Fruit fly (Drosophila melanogaster) whole organism, embryonic: ENCODE data around the gene Ugt49B2.

Experiments
- Blimp-1 ChIP-seq: fragments of 200-800 bp; sonication (Bioruptor generic); optimal IDR thresholded peaks from 3 replicates; lab custom pipeline; 2018; ENCODE audit warnings: missing biosample characterization, missing genetic modification characterization, mild to moderate bottlenecking, moderate library complexity, missing genetic modification reagents
- CG10209 ChIP-seq: fragments of 200-800 bp; sonication (Bioruptor generic); optimal IDR thresholded peaks from 3 replicates; lab custom pipeline; 2017; ENCODE audit warnings: missing biosample characterization, mild to moderate bottlenecking, missing genetic modification characterization, missing genetic modification reagents
- CG10431 ChIP-seq: fragments of 200-800 bp; sonication (Bioruptor generic); optimal IDR thresholded peaks from 3 replicates; lab custom pipeline; 2018; ENCODE audit warnings: missing biosample characterization, mild to moderate bottlenecking, missing genetic modification characterization
- CG10654 ChIP-seq: fragments of 200-800 bp; sonication (Bioruptor generic); optimal IDR thresholded peaks from 2 replicates; lab custom pipeline; 2016; ENCODE audit warnings: missing biosample characterization, missing genetic modification characterization
- CG11723 ChIP-seq: fragments of 200-800 bp; sonication (Bioruptor generic); optimal IDR thresholded peaks from 2 replicates; lab custom pipeline; 2017; ENCODE audit warnings: missing biosample characterization, mild to moderate bottlenecking, missing genetic modification characterization
- CG12071 ChIP-seq: fragments of 200-800 bp; sonication (Bioruptor generic); optimal IDR thresholded peaks from 3 replicates; lab custom pipeline; 2018; ENCODE audit warnings: missing biosample characterization, mild to moderate bottlenecking, missing genetic modification characterization
- CG12659 ChIP-seq: fragments of 200-800 bp; sonication (Bioruptor generic); optimal IDR thresholded peaks from 3 replicates; lab custom pipeline; 2017; ENCODE audit warnings: mild to moderate bottlenecking, missing biosample characterization, missing genetic modification reagents, missing genetic modification characterization
- CG13123 ChIP-seq: fragments of 200-800 bp; sonication (Bioruptor generic); optimal IDR thresholded peaks from 2 replicates; lab custom pipeline; 2016; ENCODE audit warnings: missing biosample characterization, missing genetic modification characterization
- CG15011 ChIP-seq: fragments of 200-800 bp; sonication (Bioruptor generic); optimal IDR thresholded peaks from 3 replicates; lab custom pipeline; 2018; ENCODE audit warnings: missing biosample characterization, mild to moderate bottlenecking, missing genetic modification characterization
- CG15073 ChIP-seq: fragments of 200-800 bp; sonication (Bioruptor generic); optimal IDR thresholded peaks from 2 replicates; lab custom pipeline; 2016; ENCODE audit warnings: missing biosample characterization, missing genetic modification characterization
- CG1603 ChIP-seq: fragments of 200-800 bp; sonication (Bioruptor generic); optimal IDR thresholded peaks from 2 replicates; lab custom pipeline; 2019; ENCODE audit warnings: missing biosample characterization, mild to moderate bottlenecking, missing genetic modification characterization, moderate library complexity
- CG1832 ChIP-seq: fragments of 200-800 bp; sonication (Bioruptor generic); optimal IDR thresholded peaks from 2 replicates; lab custom pipeline; 2017; ENCODE audit warnings: missing biosample characterization, mild to moderate bottlenecking, missing genetic modification characterization, inconsistent platforms
- CG2129 ChIP-seq: fragments of 200-800 bp; sonication (Bioruptor generic); IDR thresholded peaks from 2 replicates; pipeline ENCODE4 v1.3.6; 2022; ENCODE audit warnings: missing biosample characterization, missing genetic modification characterization; ENCODE audit not compliant: partially characterized antibody
- CG2199 ChIP-seq: fragments of 200-800 bp; sonication (Bioruptor generic); IDR thresholded peaks from 3 replicates; pipeline ENCODE4 v1.3.6; 2022; ENCODE audit warnings: missing biosample characterization, missing genetic modification characterization
- CG2712 ChIP-seq: fragments of 200-800 bp; optimal IDR thresholded peaks from 3 replicates; lab custom pipeline; 2019; ENCODE audit warnings: missing biosample characterization, mild to moderate bottlenecking, missing genetic modification characterization, moderate library complexity
- CG31224 ChIP-seq: fragments of 200-800 bp; sonication (Bioruptor generic); IDR thresholded peaks from 2 replicates; pipeline ENCODE4 v1.3.6; 2022; ENCODE audit warnings: missing biosample characterization, missing genetic modification characterization
- CG5245 ChIP-seq: fragments of 200-800 bp; sonication (Bioruptor generic); optimal IDR thresholded peaks from 3 replicates; lab custom pipeline; 2016; ENCODE audit warnings: missing biosample characterization, missing genetic modification characterization
- CG5953 ChIP-seq: fragments of 200-800 bp; sonication (Bioruptor generic); IDR thresholded peaks from 2 replicates; pipeline ENCODE4 v1.3.6; 2022; ENCODE audit warnings: missing biosample characterization, missing genetic modification characterization
- CG6854 ChIP-seq: fragments of 200-800 bp; sonication (Bioruptor generic); optimal IDR thresholded peaks from 3 replicates; lab custom pipeline; 2017; ENCODE audit warnings: missing biosample characterization, mild to moderate bottlenecking, missing genetic modification characterization
- CG7839 ChIP-seq: fragments of 200-800 bp; sonication (Bioruptor generic); optimal IDR thresholded peaks from 3 replicates; lab custom pipeline; 2018; ENCODE audit warnings: missing biosample characterization, mild to moderate bottlenecking, missing genetic modification characterization, moderate library complexity
- CG7928 ChIP-seq: fragments of 200-800 bp; sonication (Bioruptor generic); optimal IDR thresholded peaks from 2 replicates; lab custom pipeline; 2017; ENCODE audit warnings: missing biosample characterization, mild to moderate bottlenecking, missing genetic modification characterization
- CG8478 ChIP-seq: fragments of >200 bp; optimal IDR thresholded peaks from 2 replicates; lab custom pipeline; 2018
- CrebB ChIP-seq: fragments of 200-800 bp; sonication (Bioruptor generic); optimal IDR thresholded peaks from 3 replicates; lab custom pipeline; 2018; ENCODE audit warnings: missing biosample characterization, mild to moderate bottlenecking, missing genetic modification characterization
- Dll ChIP-seq: fragments of 200-800 bp; sonication (Bioruptor generic); IDR thresholded peaks from 4 replicates; pipeline ENCODE4 v1.3.6; 2022; ENCODE audit warnings: missing biosample characterization, missing genetic modification characterization; ENCODE audit not compliant: partially characterized antibody
- H2.0 ChIP-seq: fragments of 200-800 bp; sonication (Bioruptor generic); IDR thresholded peaks from 2 replicates; pipeline ENCODE4 v1.3.6; 2022; ENCODE audit warnings: missing biosample characterization, missing genetic modification characterization
- Hr3 ChIP-seq: fragments of 200-800 bp; sonication (Bioruptor generic); optimal IDR thresholded peaks from 3 replicates; lab custom pipeline; 2016; ENCODE audit warnings: missing biosample characterization, missing genetic modification characterization
- Hsf ChIP-seq: fragments of 200-800 bp; sonication (Bioruptor generic); optimal IDR thresholded peaks from 3 replicates; lab custom pipeline; 2016; ENCODE audit warnings: missing biosample characterization, missing genetic modification characterization
- Jarid2 ChIP-seq: fragments of 200-800 bp; sonication (Bioruptor generic); optimal IDR thresholded peaks from 3 replicates; lab custom pipeline; 2017; ENCODE audit warnings: mild to moderate bottlenecking, missing biosample characterization, missing genetic modification reagents, missing genetic modification characterization
- PHDP ChIP-seq: fragments of 200-800 bp; sonication (Bioruptor generic); optimal IDR thresholded peaks from 3 replicates; lab custom pipeline; 2018; ENCODE audit warnings: missing biosample characterization, mild to moderate bottlenecking, missing genetic modification characterization, moderate library complexity
- Ravus ChIP-seq: fragments of 200-800 bp; sonication (Bioruptor generic); IDR thresholded peaks from 2 replicates; pipeline ENCODE4 v1.3.6; 2022; ENCODE audit warnings: missing biosample characterization, missing genetic modification characterization
- Six4 ChIP-seq: fragments of 200-800 bp; sonication (Bioruptor generic); optimal IDR thresholded peaks from 2 replicates; lab custom pipeline; 2016; ENCODE audit warnings: missing biosample characterization, missing genetic modification characterization
- TFAM ChIP-seq: fragments of 200-800 bp; sonication (Bioruptor generic); optimal IDR thresholded peaks from 2 replicates; lab custom pipeline; 2017; ENCODE audit warnings: missing biosample characterization, missing genetic modification characterization, inconsistent platforms
- Usf ChIP-seq: fragments of 200-800 bp; sonication (Bioruptor generic); optimal IDR thresholded peaks from 2 replicates; lab custom pipeline; 2017; ENCODE audit warnings: missing genotype, missing biosample characterization, missing genetic modification characterization
- ase ChIP-seq: fragments of 200-800 bp; sonication (Bioruptor generic); IDR thresholded peaks from 3 replicates; pipeline ENCODE4 v1.3.6; 2022; ENCODE audit warnings: missing biosample characterization, missing genetic modification characterization
- dimm ChIP-seq: fragments of 200-800 bp; sonication (Bioruptor generic); IDR thresholded peaks from 2 replicates; pipeline ENCODE4 v1.3.6; 2022; ENCODE audit warnings: missing biosample characterization, missing genetic modification characterization
- dmrt11E ChIP-seq: fragments of 200-800 bp; sonication (Bioruptor generic); optimal IDR thresholded peaks from 3 replicates; lab custom pipeline; 2018; ENCODE audit warnings: missing biosample characterization, mild to moderate bottlenecking, missing genetic modification characterization, moderate library complexity
- fd96Cb ChIP-seq: fragments of 200-800 bp; sonication (Bioruptor generic); optimal IDR thresholded peaks from 2 replicates; lab custom pipeline; 2018; ENCODE audit warnings: missing biosample characterization, mild to moderate bottlenecking, missing genetic modification characterization, moderate library complexity
- fru ChIP-seq: fragments of >200 bp; optimal IDR thresholded peaks from 2 replicates; lab custom pipeline; 2017
- ftz-f1 ChIP-seq: fragments of 200-800 bp; sonication (Bioruptor generic); optimal IDR thresholded peaks from 2 replicates; lab custom pipeline; 2016; ENCODE audit warnings: missing biosample characterization, missing genetic modification characterization
- jing ChIP-seq: fragments of 200-800 bp; sonication (Bioruptor generic); optimal IDR thresholded peaks from 2 replicates; lab custom pipeline; 2018; ENCODE audit warnings: missing biosample characterization, mild to moderate bottlenecking, missing genetic modification characterization
- nerfin-1 ChIP-seq: fragments of 200-800 bp; sonication (Bioruptor generic); optimal IDR thresholded peaks from 3 replicates; lab custom pipeline; 2019; ENCODE audit warnings: missing biosample characterization, mild to moderate bottlenecking, missing genetic modification characterization, moderate library complexity
- pnt ChIP-seq: fragments of 200-800 bp; sonication (Bioruptor generic); optimal IDR thresholded peaks from 3 replicates; lab custom pipeline; 2016; ENCODE audit warnings: missing biosample characterization, missing genetic modification characterization
- sc ChIP-seq, 3 experiments: fragments of >200 bp in 2 of 3; fragments of 200-800 bp in 1 of 3; sonication (Bioruptor generic) in 1 of 3; optimal IDR thresholded peaks; 2 replicates in 2 of 3; 3 replicates in 1 of 3; lab custom pipeline; 2017; ENCODE audit warnings: mild to moderate bottlenecking in 1 of 3, missing biosample characterization in 1 of 3, missing genetic modification characterization in 1 of 3, missing genetic modification reagents in 1 of 3
- slbo ChIP-seq: fragments of 200-800 bp; sonication (Bioruptor generic); IDR thresholded peaks from 2 replicates; pipeline ENCODE4 v1.3.6; 2022; ENCODE audit warnings: missing biosample characterization, missing genetic modification characterization
- sna ChIP-seq: fragments of 200-800 bp; sonication (Bioruptor generic); IDR thresholded peaks from 2 replicates; pipeline ENCODE4 v1.3.6; 2022; ENCODE audit warnings: missing biosample characterization, missing genetic modification characterization; ENCODE audit not compliant: partially characterized antibody
- sob ChIP-seq: fragments of 200-800 bp; sonication (Bioruptor generic); IDR thresholded peaks from 2 replicates; pipeline ENCODE4 v1.3.6; 2022; ENCODE audit warnings: missing biosample characterization, missing genetic modification characterization
- sr ChIP-seq: fragments of 200-800 bp; sonication (Bioruptor generic); IDR thresholded peaks from 3 replicates; pipeline ENCODE4 v1.3.6; 2022; ENCODE audit warnings: missing biosample characterization, missing genetic modification characterization
- tgo ChIP-seq: fragments of 200-800 bp; sonication (Bioruptor generic); IDR thresholded peaks from 3 replicates; pipeline ENCODE4 v1.3.6; 2022; ENCODE audit warnings: missing biosample characterization, missing genetic modification characterization
- wek ChIP-seq: fragments of 200-800 bp; sonication (Bioruptor generic); optimal IDR thresholded peaks from 3 replicates; lab custom pipeline; 2018; ENCODE audit warnings: missing biosample characterization, mild to moderate bottlenecking, missing genetic modification characterization, moderate library complexity
- zfh1 ChIP-seq: fragments of 200-800 bp; sonication (Bioruptor generic); IDR thresholded peaks from 3 replicates; pipeline ENCODE4 v1.3.6; 2022; ENCODE audit warnings: missing biosample characterization, missing genetic modification characterization

Gene Ugt49B2

dm6 chr3R:21376859-21377607, 22.5 kb downstream of the Ugt49B2 start (continued):
- TF ChIP-seq Blimp-1 (GFP tag; lab: Kevin White, UChicago) (no peak), zfh1 (GFP tag; lab: Robert Waterston, UW) (0 out of 3 replicates have a peak, but pooled peaks have one; percentile 5), wek (no peak), Dll (GFP tag; lab: Robert Waterston, UW) (peak; percentile 91), pnt (GFP tag; lab: Kevin White, UChicago) (no peak), CG7928 (GFP tag; lab: Kevin White, UChicago) (no peak), CG2129 (GFP tag; lab: Robert Waterston, UW) (peak; percentile 67), tgo (GFP tag; lab: Robert Waterston, UW) (no peak), CG5245 (GFP tag; lab: Kevin White, UChicago) (no peak), sc (optimal IDR thresholded peaks at IDR 0.05; lab: Kevin White, UChicago) (no peak), sc (GFP tag; optimal IDR thresholded peaks at IDR 0.05; lab: Kevin White, UChicago) (no peak), sna (GFP tag; lab: Robert Waterston, UW) (peak; percentile 86), CG15073 (GFP tag; lab: Kevin White, UChicago) (no peak), fru (lab: Kevin White, UChicago) (no peak), CG15011 (GFP tag; lab: Kevin White, UChicago) (no peak), CG10654 (GFP tag; lab: Kevin White, UChicago) (no peak), fd96Cb (tag; lab: Kevin White, UChicago) (no peak), Hr3 (GFP tag; lab: Kevin White, UChicago) (no peak), Ravus (GFP tag; lab: Robert Waterston, UW) (no peak), nerfin-1 (tag; lab: Kevin White, UChicago) (no peak), Six4 (GFP tag; lab: Kevin White, UChicago) (no peak), jing (GFP tag; lab: Kevin White, UChicago) (no peak), CG6854 (no peak), TFAM (GFP tag; lab: Kevin White, UChicago) (no peak), CrebB (tag; lab: Kevin White, UChicago) (peak; percentile 5), CG12659 (GFP tag; lab: Kevin White, UChicago) (peak; percentile 47), sob (GFP tag; lab: Robert Waterston, UW) (no peak), sr (GFP tag; lab: Robert Waterston, UW) (no peak), Jarid2 (GFP tag; lab: Kevin White, UChicago) (peak; percentile 41), CG13123 (GFP tag; lab: Kevin White, UChicago) (no peak), CG2199 (no peak), ase (GFP tag; lab: Robert Waterston, UW) (no peak), H2.0 (GFP tag; lab: Robert Waterston, UW) (no peak), CG5953 (GFP tag; lab: Robert Waterston, UW) (no peak), slbo (GFP tag; lab: Robert Waterston, UW) (peak; percentile 9; the same call in 1 of the 2 replicates), Usf (GFP tag; lab: Kevin White, UChicago) (no peak), dmrt11E (tag; lab: Kevin White, UChicago) (no peak), CG2712 (tag; lab: Kevin White, UChicago) (peak; percentile 17), CG1832 (GFP tag; lab: Kevin White, UChicago) (no peak), PHDP (tag; lab: Kevin White, UChicago) (no peak), ftz-f1 (GFP tag; lab: Kevin White, UChicago) (no peak), CG12071 (GFP tag; lab: Kevin White, UChicago) (no peak), CG8478 (lab: Kevin White, UChicago) (no peak), CG11723 (no peak), CG1603 (tag; lab: Kevin White, UChicago) (peak; percentile 54), CG7839 (tag; lab: Kevin White, UChicago) (no peak), Hsf (GFP tag; lab: Kevin White, UChicago) (no peak), dimm (GFP tag; lab: Robert Waterston, UW) (no peak), CG10431 (GFP tag; lab: Kevin White, UChicago) (no peak), CG10209 (GFP tag; lab: Kevin White, UChicago) (no peak), CG31224 (GFP tag; lab: Robert Waterston, UW) (no peak)
